Fruit fly (Drosophila melanogaster) whole organism, embryonic: ENCODE results near the gene Polr2G.
A peak's percentile ranks its signal among the peaks of the same experiment; 100 is the strongest.

Experiments used
- Abd-B ChIP-seq: fragments of 200-800 bp; sonication (Bioruptor generic); optimal IDR thresholded peaks from 2 replicates; lab custom pipeline; 2018; ENCODE audit warnings: missing biosample characterization, mild to moderate bottlenecking, missing genetic modification characterization, moderate library complexity
- BtbVII ChIP-seq: fragments of 200-800 bp; sonication (Bioruptor generic); optimal IDR thresholded peaks from 3 replicates; lab custom pipeline; 2017; ENCODE audit warnings: missing biosample characterization, mild to moderate bottlenecking, missing genetic modification characterization
- CG10543 ChIP-seq: fragments of 200-800 bp; sonication (Bioruptor generic); optimal IDR thresholded peaks from 3 replicates; lab custom pipeline; 2017; ENCODE audit warnings: missing biosample characterization, mild to moderate bottlenecking, missing genetic modification characterization, moderate library complexity
- CG10654 ChIP-seq: fragments of 200-800 bp; sonication (Bioruptor generic); optimal IDR thresholded peaks from 2 replicates; lab custom pipeline; 2016; ENCODE audit warnings: missing biosample characterization, missing genetic modification characterization
- CG11695 ChIP-seq: fragments of 200-800 bp; sonication (Bioruptor generic); IDR thresholded peaks from 3 replicates; pipeline ENCODE4 v1.3.6; 2022; ENCODE audit warnings: missing biosample characterization, missing genetic modification characterization
- CG12155 ChIP-seq: fragments of 200-800 bp; sonication (Bioruptor generic); optimal IDR thresholded peaks from 3 replicates; lab custom pipeline; 2016; ENCODE audit warnings: missing biosample characterization, missing genetic modification characterization
- CG13287 ChIP-seq: fragments of 200-800 bp; sonication (Bioruptor generic); IDR thresholded peaks from 2 replicates; pipeline ENCODE4 v1.3.6; 2022; ENCODE audit warnings: missing biosample characterization, missing genetic modification characterization; ENCODE audit not compliant: partially characterized antibody
- CG14667 ChIP-seq: fragments of 200-800 bp; sonication (Bioruptor generic); IDR thresholded peaks from 2 replicates; pipeline ENCODE4 v1.3.6; 2022; ENCODE audit warnings: missing biosample characterization, missing genetic modification characterization
- CG17186 ChIP-seq: fragments of 200-800 bp; sonication (Bioruptor generic); optimal IDR thresholded peaks from 3 replicates; lab custom pipeline; 2017; ENCODE audit warnings: missing biosample characterization, missing genetic modification reagents, missing genetic modification characterization
- CG3065 ChIP-seq: fragments of 200-800 bp; sonication (Bioruptor generic); optimal IDR thresholded peaks from 2 replicates; lab custom pipeline; 2016; ENCODE audit warnings: missing biosample characterization, missing genetic modification characterization
- CG34224 ChIP-seq: fragments of 200-800 bp; sonication (Bioruptor generic); IDR thresholded peaks from 3 replicates; pipeline ENCODE4 v1.3.6; 2022; ENCODE audit warnings: missing biosample characterization, missing genetic modification characterization; ENCODE audit not compliant: partially characterized antibody
- CG4820 ChIP-seq: fragments of 200-800 bp; sonication (Bioruptor generic); optimal IDR thresholded peaks from 3 replicates; lab custom pipeline; 2016; ENCODE audit warnings: missing biosample characterization, missing genetic modification characterization
- CG8290 ChIP-seq, 3 experiments: fragments of 200-800 bp; sonication (Bioruptor generic); optimal IDR thresholded peaks; 2 replicates each; lab custom pipeline; 2016 to 2019; ENCODE audit warnings: missing biosample characterization in 3 of 3, missing genetic modification characterization in 3 of 3, mild to moderate bottlenecking in 2 of 3, moderate library complexity in 1 of 3
- CG8388 ChIP-seq: fragments of 200-800 bp; sonication (Bioruptor generic); optimal IDR thresholded peaks from 2 replicates; lab custom pipeline; 2019; ENCODE audit warnings: missing biosample characterization, mild to moderate bottlenecking, missing genetic modification characterization, moderate library complexity
- CG8924 ChIP-seq: fragments of 200-800 bp; optimal IDR thresholded peaks from 3 replicates; lab custom pipeline; 2019; ENCODE audit warnings: missing biosample characterization, mild to moderate bottlenecking, missing genetic modification characterization, moderate library complexity
- Dfd ChIP-seq, 2 experiments: fragments of >200 bp; optimal IDR thresholded peaks; 2 replicates each; lab custom pipeline; 2017; ENCODE audit warnings: missing biosample characterization in 2 of 2, missing genetic modification characterization in 2 of 2
- Gug ChIP-seq: fragments of 200-800 bp; sonication (Bioruptor generic); IDR thresholded peaks from 4 replicates; pipeline ENCODE4 v1.3.6; 2022; ENCODE audit warnings: missing biosample characterization, missing genetic modification characterization
- HLH3B ChIP-seq: fragments of 200-800 bp; sonication (Bioruptor generic); IDR thresholded peaks from 2 replicates; pipeline ENCODE4 v1.3.6; 2022; ENCODE audit warnings: missing biosample characterization, missing genetic modification characterization
- Hey ChIP-seq: fragments of 200-800 bp; sonication (Bioruptor generic); optimal IDR thresholded peaks from 3 replicates; lab custom pipeline; 2018; ENCODE audit warnings: missing biosample characterization, mild to moderate bottlenecking, missing genetic modification characterization
- HmgD ChIP-seq: fragments of 200-800 bp; sonication (Bioruptor generic); optimal IDR thresholded peaks from 3 replicates; lab custom pipeline; 2016; ENCODE audit warnings: missing biosample characterization, missing genetic modification characterization
- Hmr ChIP-seq: fragments of 200-800 bp; sonication (Bioruptor generic); optimal IDR thresholded peaks from 3 replicates; lab custom pipeline; 2017; ENCODE audit warnings: mild to moderate bottlenecking, missing biosample characterization, missing genetic modification reagents, missing genetic modification characterization
- NC2β ChIP-seq: fragments of 200-800 bp; sonication (Bioruptor generic); optimal IDR thresholded peaks from 2 replicates; lab custom pipeline; 2016; ENCODE audit warnings: missing biosample characterization, missing genetic modification characterization
- NFAT ChIP-seq: fragments of 200-800 bp; sonication (Bioruptor generic); IDR thresholded peaks from 2 replicates; pipeline ENCODE4 v1.3.6; 2022; ENCODE audit warnings: missing biosample characterization, missing genetic modification characterization
- Nf-YC ChIP-seq: fragments of 200-800 bp; optimal IDR thresholded peaks from 3 replicates; lab custom pipeline; 2019; ENCODE audit warnings: missing biosample characterization, mild to moderate bottlenecking, missing genetic modification characterization, moderate library complexity
- Optix ChIP-seq: fragments of 200-800 bp; sonication (Bioruptor generic); IDR thresholded peaks from 3 replicates; pipeline ENCODE4 v1.3.6; 2022; ENCODE audit warnings: missing biosample characterization, missing genetic modification characterization
- PHDP ChIP-seq: fragments of 200-800 bp; sonication (Bioruptor generic); optimal IDR thresholded peaks from 3 replicates; lab custom pipeline; 2018; ENCODE audit warnings: missing biosample characterization, mild to moderate bottlenecking, missing genetic modification characterization, moderate library complexity
- Sox102F ChIP-seq: fragments of 200-800 bp; sonication (Bioruptor generic); optimal IDR thresholded peaks from 2 replicates; lab custom pipeline; 2018; ENCODE audit warnings: missing biosample characterization, mild to moderate bottlenecking, missing genetic modification characterization, moderate library complexity
- Tbp ChIP-seq: fragments of >200 bp; optimal IDR thresholded peaks from 2 replicates; lab custom pipeline; 2018; ENCODE audit warnings: missing biosample characterization, missing genetic modification characterization
- Trl ChIP-seq, 3 experiments: fragments of >200 bp in 2 of 3; fragments of 200-800 bp in 1 of 3; sonication (Bioruptor generic) in 1 of 3; optimal IDR thresholded peaks; 2 replicates in 1 of 3; 3 replicates in 2 of 3; lab custom pipeline; 2016 to 2017; ENCODE audit warnings: missing biosample characterization in 1 of 3, missing genetic modification characterization in 1 of 3
- Xbp1 ChIP-seq: fragments of 200-800 bp; sonication (Bioruptor generic); optimal IDR thresholded peaks from 3 replicates; lab custom pipeline; 2016; ENCODE audit warnings: missing biosample characterization, mild to moderate bottlenecking, missing genetic modification characterization
- aop ChIP-seq: fragments of 200-800 bp; sonication (Bioruptor generic); IDR thresholded peaks from 2 replicates; pipeline ENCODE4 v1.3.6; 2022; ENCODE audit warnings: missing biosample characterization, missing genetic modification characterization
- chinmo ChIP-seq: fragments of 200-800 bp; sonication (Bioruptor generic); IDR thresholded peaks from 4 replicates; pipeline ENCODE4 v1.3.6; 2022; ENCODE audit warnings: missing biosample characterization, missing genetic modification characterization; ENCODE audit not compliant: partially characterized antibody
- dpn ChIP-seq, 2 experiments: fragments of 200-800 bp; sonication (Bioruptor generic); optimal IDR thresholded peaks; 3 replicates each; lab custom pipeline; 2016; ENCODE audit warnings: missing biosample characterization in 2 of 2, missing genetic modification characterization in 2 of 2
- en ChIP-seq: fragments of 200-800 bp; sonication (Bioruptor generic); optimal IDR thresholded peaks from 2 replicates; lab custom pipeline; 2016; ENCODE audit warnings: missing biosample characterization, missing genetic modification characterization
- fu2 ChIP-seq: fragments of 200-800 bp; sonication (Bioruptor generic); optimal IDR thresholded peaks from 2 replicates; lab custom pipeline; 2016; ENCODE audit warnings: missing biosample characterization, missing genetic modification characterization
- gcm ChIP-seq: fragments of 200-800 bp; sonication (Bioruptor generic); optimal IDR thresholded peaks from 2 replicates; lab custom pipeline; 2019; ENCODE audit warnings: missing biosample characterization, mild to moderate bottlenecking, missing genetic modification characterization, moderate library complexity
- gem ChIP-seq: fragments of 200-800 bp; sonication (Bioruptor generic); optimal IDR thresholded peaks from 2 replicates; lab custom pipeline; 2019; ENCODE audit warnings: missing biosample characterization, mild to moderate bottlenecking, missing genetic modification characterization, moderate library complexity
- h ChIP-seq: fragments of >200 bp; optimal IDR thresholded peaks from 2 replicates; lab custom pipeline; 2017
- hth ChIP-seq: fragments of >200 bp; optimal IDR thresholded peaks from 2 replicates; lab custom pipeline; 2017; ENCODE audit warnings: inconsistent platforms
- insv ChIP-seq, 2 experiments: fragments of 200-800 bp; sonication (Bioruptor generic); optimal IDR thresholded peaks; 3 replicates each; lab custom pipeline; 2016 to 2018; ENCODE audit warnings: missing biosample characterization in 2 of 2, missing genetic modification characterization in 2 of 2
- kah ChIP-seq: fragments of 200-800 bp; sonication (Bioruptor generic); optimal IDR thresholded peaks from 2 replicates; lab custom pipeline; 2018; ENCODE audit warnings: missing biosample characterization, mild to moderate bottlenecking, missing genetic modification characterization
- ken ChIP-seq: fragments of 200-800 bp; sonication (Bioruptor generic); IDR thresholded peaks from 3 replicates; pipeline ENCODE4 v1.3.6; 2022; ENCODE audit warnings: missing biosample characterization, missing genetic modification characterization
- lab ChIP-seq: fragments of 200-800 bp; sonication (Bioruptor generic); optimal IDR thresholded peaks from 3 replicates; lab custom pipeline; 2017; ENCODE audit warnings: missing biosample characterization, missing genetic modification characterization, mild to moderate bottlenecking, moderate library complexity, missing genetic modification reagents
- nmo ChIP-seq: fragments of 200-800 bp; sonication (Bioruptor generic); optimal IDR thresholded peaks from 2 replicates; lab custom pipeline; 2018; ENCODE audit warnings: missing biosample characterization, mild to moderate bottlenecking, missing genetic modification characterization, moderate library complexity
- pho ChIP-seq: fragments of 200-800 bp; sonication (Bioruptor generic); optimal IDR thresholded peaks from 2 replicates; lab custom pipeline; 2016; ENCODE audit warnings: missing biosample characterization, missing genetic modification characterization
- sd ChIP-seq: fragments of 200-800 bp; sonication (Bioruptor generic); optimal IDR thresholded peaks from 3 replicates; lab custom pipeline; 2018; ENCODE audit warnings: missing biosample characterization, mild to moderate bottlenecking, missing genetic modification characterization, moderate library complexity
- sima ChIP-seq: fragments of 200-800 bp; sonication (Bioruptor generic); optimal IDR thresholded peaks from 2 replicates; lab custom pipeline; 2016; ENCODE audit warnings: missing biosample characterization, missing genetic modification characterization
- slou ChIP-seq: fragments of 200-800 bp; sonication (Bioruptor generic); optimal IDR thresholded peaks from 3 replicates; lab custom pipeline; 2016; ENCODE audit warnings: missing biosample characterization, missing genetic modification characterization
- sna ChIP-seq: fragments of 200-800 bp; sonication (Bioruptor generic); IDR thresholded peaks from 2 replicates; pipeline ENCODE4 v1.3.6; 2022; ENCODE audit warnings: missing biosample characterization, missing genetic modification characterization; ENCODE audit not compliant: partially characterized antibody
- sqz ChIP-seq: fragments of 200-800 bp; sonication (Bioruptor generic); optimal IDR thresholded peaks from 3 replicates; lab custom pipeline; 2018; ENCODE audit warnings: missing biosample characterization, mild to moderate bottlenecking, missing genetic modification characterization
- unpg ChIP-seq: fragments of 200-800 bp; sonication (Bioruptor generic); optimal IDR thresholded peaks from 3 replicates; lab custom pipeline; 2018; ENCODE audit warnings: missing biosample characterization, mild to moderate bottlenecking, missing genetic modification characterization, moderate library complexity

Gene Polr2G

DNA sequence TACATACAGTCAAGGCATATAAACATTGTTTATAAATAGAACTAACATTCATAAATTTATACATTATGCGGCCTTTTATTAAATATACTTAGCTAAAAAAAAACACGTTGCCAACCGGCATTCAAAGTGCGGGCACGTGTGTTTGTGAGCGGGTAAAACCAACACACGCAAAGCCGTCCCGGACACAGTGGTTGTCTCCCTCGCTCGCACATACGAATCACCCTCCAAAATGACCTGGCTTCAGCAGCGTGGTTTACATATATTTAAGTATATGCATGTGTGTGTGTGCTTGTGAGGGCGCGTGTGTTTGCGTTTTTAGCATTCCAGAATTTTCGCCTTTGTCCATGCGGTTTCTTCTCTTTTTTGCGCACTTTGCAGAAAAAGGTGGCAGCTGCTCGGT, 20.5 kb upstream of the Polr2G start (continued):
- no peak for TF ChIP-seq CG12155 (GFP tag; lab: Kevin White, UChicago)
- TF ChIP-seq Gug (GFP tag; lab: Robert Waterston, UW), result no peak
- TF ChIP-seq sqz (GFP tag; lab: Kevin White, UChicago), result peak; percentile 45
- no peak for TF ChIP-seq hth
- peak; percentile 63; the same call in 1 of the 2 replicates for TF ChIP-seq NFAT
- TF ChIP-seq PHDP (tag; lab: Kevin White, UChicago), result peak; percentile 11
- no peak for TF ChIP-seq Sox102F (GFP tag; lab: Kevin White, UChicago)
- no peak for TF ChIP-seq Hmr (GFP tag; lab: Kevin White, UChicago)
- no peak for TF ChIP-seq dpn (GFP tag; optimal IDR thresholded peaks at IDR 0.05; lab: Kevin White, UChicago)
- TF ChIP-seq CG17186 (GFP tag; lab: Kevin White, UChicago), result no peak
- no peak for TF ChIP-seq CG8388 (GFP tag; lab: Kevin White, UChicago)
- TF ChIP-seq CG10654 (GFP tag; lab: Kevin White, UChicago), result no peak
- TF ChIP-seq NC2β (GFP tag; lab: Kevin White, UChicago), result no peak
- no peak for TF ChIP-seq CG34224
- TF ChIP-seq insv (GFP tag; optimal IDR thresholded peaks at IDR 0.05; lab: Kevin White, UChicago), result no peak
- TF ChIP-seq slou (GFP tag; lab: Kevin White, UChicago), result no peak
- TF ChIP-seq sna (GFP tag; lab: Robert Waterston, UW), result no peak
- TF ChIP-seq sd (tag; lab: Kevin White, UChicago), result peak; percentile 97
- no peak for TF ChIP-seq Optix (GFP tag; lab: Robert Waterston, UW)
- TF ChIP-seq kah, result peak; percentile 29
- peak; percentile 85 for TF ChIP-seq gcm (GFP tag; lab: Kevin White, UChicago)
- no peak for TF ChIP-seq gem
- TF ChIP-seq ken (GFP tag; lab: Robert Waterston, UW), result no peak
- TF ChIP-seq CG8290 (GFP tag; optimal IDR thresholded peaks at IDR 0.05; lab: Kevin White, UChicago), result no peak
- peak in 1 of 2 experiments; percentile 29 for TF ChIP-seq CG8290 (tag; optimal IDR thresholded peaks at IDR 0.05; lab: Kevin White, UChicago)
- no peak for TF ChIP-seq en (GFP tag; lab: Kevin White, UChicago)
- TF ChIP-seq Abd-B, result no peak
- TF ChIP-seq HmgD (GFP tag; lab: Kevin White, UChicago), result no peak
- no peak for TF ChIP-seq Nf-YC (tag; lab: Kevin White, UChicago)
- TF ChIP-seq CG8924 (tag; lab: Kevin White, UChicago), result peak; percentile 13
- TF ChIP-seq CG3065 (GFP tag; lab: Kevin White, UChicago), result no peak
- no peak for TF ChIP-seq h (lab: Kevin White, UChicago)
- peak; percentile 70 for TF ChIP-seq CG10543 (GFP tag; lab: Kevin White, UChicago)
- no peak for TF ChIP-seq Trl (optimal IDR thresholded peaks at IDR 0.05; lab: Kevin White, UChicago)
- no peak for TF ChIP-seq Trl (GFP tag; optimal IDR thresholded peaks at IDR 0.05; lab: Kevin White, UChicago)
- peak; percentile 36 for TF ChIP-seq CG13287 (GFP tag; lab: Robert Waterston, UW)
- TF ChIP-seq Dfd (GFP tag; optimal IDR thresholded peaks at IDR 0.05; lab: Kevin White, UChicago), result no peak
- TF ChIP-seq HLH3B, result no peak
- peak; percentile 84; the same call in 3 of the 4 replicates for TF ChIP-seq chinmo
- TF ChIP-seq Xbp1, result no peak
- TF ChIP-seq Tbp (GFP tag; lab: Kevin White, UChicago), result no peak
- no peak for TF ChIP-seq CG11695 (GFP tag; lab: Robert Waterston, UW)
- no peak for TF ChIP-seq sima (GFP tag; lab: Kevin White, UChicago)
- TF ChIP-seq Hey (tag; lab: Kevin White, UChicago), result peak; percentile 64
- TF ChIP-seq fu2 (GFP tag; lab: Kevin White, UChicago), result no peak
- no peak for TF ChIP-seq aop
- no peak for TF ChIP-seq BtbVII
- TF ChIP-seq lab, result no peak
- TF ChIP-seq unpg (GFP tag; lab: Kevin White, UChicago), result no peak
- TF ChIP-seq nmo (GFP tag; lab: Kevin White, UChicago), result peak; percentile 15
- TF ChIP-seq pho (GFP tag; lab: Kevin White, UChicago), result no peak
- TF ChIP-seq CG4820 (GFP tag; lab: Kevin White, UChicago), result no peak
- TF ChIP-seq CG14667 (GFP tag; lab: Robert Waterston, UW), result no peak
